Fruit fly (Drosophila melanogaster) whole organism, embryonic: ENCODE data around the gene Rrp5.

ENCODE experiments used
- Abd-B ChIP-seq: fragments of 200-800 bp; sonication (Bioruptor generic); optimal IDR thresholded peaks from 2 replicates; lab custom pipeline; 2018; ENCODE audit warnings: missing biosample characterization, mild to moderate bottlenecking, missing genetic modification characterization, moderate library complexity
- C15 ChIP-seq: fragments of 200-800 bp; sonication (Bioruptor generic); IDR thresholded peaks from 3 replicates; pipeline ENCODE4 v1.3.6; 2022; ENCODE audit warnings: missing biosample characterization, missing genetic modification characterization
- CG10366 ChIP-seq: fragments of 200-800 bp; sonication (Bioruptor generic); IDR thresholded peaks from 2 replicates; pipeline ENCODE4 v1.3.6; 2022; ENCODE audit warnings: missing biosample characterization, missing genetic modification characterization
- CG15514 ChIP-seq: fragments of 200-800 bp; sonication (Bioruptor generic); optimal IDR thresholded peaks from 3 replicates; lab custom pipeline; 2017; ENCODE audit warnings: missing biosample characterization, missing genetic modification characterization, mild to moderate bottlenecking, moderate library complexity, missing genetic modification reagents
- CG17328 ChIP-seq: fragments of 200-800 bp; sonication (Bioruptor generic); IDR thresholded peaks from 2 replicates; pipeline ENCODE4 v1.3.6; 2022; ENCODE audit warnings: missing biosample characterization, missing genetic modification characterization
- CG17802 ChIP-seq: fragments of 200-800 bp; sonication (Bioruptor generic); optimal IDR thresholded peaks from 2 replicates; lab custom pipeline; 2018; ENCODE audit warnings: missing biosample characterization, mild to moderate bottlenecking, missing genetic modification characterization, moderate library complexity
- CG17912 ChIP-seq: fragments of 200-800 bp; sonication (Bioruptor generic); optimal IDR thresholded peaks from 2 replicates; lab custom pipeline; 2018; ENCODE audit warnings: missing biosample characterization, mild to moderate bottlenecking, missing genetic modification characterization
- CG18619 ChIP-seq: fragments of 200-800 bp; sonication (Bioruptor generic); optimal IDR thresholded peaks from 3 replicates; lab custom pipeline; 2017; ENCODE audit warnings: missing biosample characterization, mild to moderate bottlenecking, missing genetic modification characterization
- CG2120 ChIP-seq: fragments of 200-800 bp; sonication (Bioruptor generic); optimal IDR thresholded peaks from 3 replicates; lab custom pipeline; 2016; ENCODE audit warnings: missing biosample characterization, missing genetic modification characterization
- CG2202 ChIP-seq: fragments of 200-800 bp; sonication (Bioruptor generic); optimal IDR thresholded peaks from 2 replicates; lab custom pipeline; 2018; ENCODE audit warnings: missing biosample characterization, mild to moderate bottlenecking, missing genetic modification characterization
- CG30403 ChIP-seq: fragments of 200-800 bp; sonication (Bioruptor generic); optimal IDR thresholded peaks from 3 replicates; lab custom pipeline; 2016; ENCODE audit warnings: missing biosample characterization, missing genetic modification characterization
- CG3065 ChIP-seq: fragments of 200-800 bp; sonication (Bioruptor generic); optimal IDR thresholded peaks from 2 replicates; lab custom pipeline; 2016; ENCODE audit warnings: missing biosample characterization, missing genetic modification characterization
- CG31224 ChIP-seq: fragments of 200-800 bp; sonication (Bioruptor generic); IDR thresholded peaks from 2 replicates; pipeline ENCODE4 v1.3.6; 2022; ENCODE audit warnings: missing biosample characterization, missing genetic modification characterization
- CG32772 ChIP-seq: fragments of 200-800 bp; sonication (Bioruptor generic); IDR thresholded peaks from 2 replicates; pipeline ENCODE4 v1.3.6; 2022; ENCODE audit warnings: missing biosample characterization, missing genetic modification characterization
- CG3407 ChIP-seq: fragments of 200-800 bp; sonication (Bioruptor generic); optimal IDR thresholded peaks from 2 replicates; lab custom pipeline; 2018; ENCODE audit warnings: missing biosample characterization, mild to moderate bottlenecking, missing genetic modification characterization
- CG34376 ChIP-seq: fragments of 200-800 bp; sonication (Bioruptor generic); optimal IDR thresholded peaks from 2 replicates; lab custom pipeline; 2018; ENCODE audit warnings: missing biosample characterization, mild to moderate bottlenecking, missing genetic modification characterization
- CG42726 ChIP-seq: fragments of 200-800 bp; sonication (Bioruptor generic); IDR thresholded peaks from 2 replicates; pipeline ENCODE4 v1.3.6; 2022; ENCODE audit warnings: missing biosample characterization, missing genetic modification characterization; ENCODE audit not compliant: partially characterized antibody
- CG4617 ChIP-seq: fragments of 200-800 bp; sonication (Bioruptor generic); optimal IDR thresholded peaks from 3 replicates; lab custom pipeline; 2016; ENCODE audit warnings: missing biosample characterization, missing genetic modification characterization, borderline replicate concordance
- CG6854 ChIP-seq: fragments of 200-800 bp; sonication (Bioruptor generic); optimal IDR thresholded peaks from 3 replicates; lab custom pipeline; 2017; ENCODE audit warnings: missing biosample characterization, mild to moderate bottlenecking, missing genetic modification characterization
- CG7357 ChIP-seq: fragments of 200-800 bp; sonication (Bioruptor generic); IDR thresholded peaks from 3 replicates; pipeline ENCODE4 v1.3.6; 2022; ENCODE audit warnings: missing biosample characterization, missing genetic modification characterization
- CG9727 ChIP-seq: fragments of 200-800 bp; sonication (Bioruptor generic); optimal IDR thresholded peaks from 3 replicates; lab custom pipeline; 2017; ENCODE audit warnings: missing biosample characterization, mild to moderate bottlenecking, missing genetic modification characterization
- D ChIP-seq, 2 experiments: fragments of 200-800 bp in 1 of 2; fragments of >200 bp in 1 of 2; sonication (Bioruptor generic) in 1 of 2; optimal IDR thresholded peaks; 2 replicates in 1 of 2; 3 replicates in 1 of 2; lab custom pipeline; 2017; ENCODE audit warnings: mild to moderate bottlenecking in 1 of 2, missing biosample characterization in 1 of 2, missing genetic modification characterization in 1 of 2, missing genetic modification reagents in 1 of 2
- Dek ChIP-seq: fragments of 200-800 bp; sonication (Bioruptor generic); optimal IDR thresholded peaks from 3 replicates; lab custom pipeline; 2019; ENCODE audit warnings: missing biosample characterization, mild to moderate bottlenecking, missing genetic modification characterization, moderate library complexity
- Dip3 ChIP-seq: fragments of 200-800 bp; sonication (Bioruptor generic); optimal IDR thresholded peaks from 3 replicates; lab custom pipeline; 2016; ENCODE audit warnings: missing biosample characterization, missing genetic modification characterization
- Gug ChIP-seq: fragments of 200-800 bp; sonication (Bioruptor generic); IDR thresholded peaks from 4 replicates; pipeline ENCODE4 v1.3.6; 2022; ENCODE audit warnings: missing biosample characterization, missing genetic modification characterization
- H15 ChIP-seq: fragments of 200-800 bp; sonication (Bioruptor generic); IDR thresholded peaks from 3 replicates; pipeline ENCODE4 v1.3.6; 2022; ENCODE audit warnings: missing biosample characterization, missing genetic modification characterization
- NK7.1 ChIP-seq: fragments of 200-800 bp; sonication (Bioruptor generic); optimal IDR thresholded peaks from 3 replicates; lab custom pipeline; 2016; ENCODE audit warnings: missing biosample characterization, missing genetic modification characterization
- Rx ChIP-seq: fragments of 200-800 bp; sonication (Bioruptor generic); IDR thresholded peaks from 2 replicates; pipeline ENCODE4 v1.3.6; 2022; ENCODE audit warnings: missing biosample characterization, missing genetic modification characterization
- Sin3A ChIP-seq: fragments of >200 bp; optimal IDR thresholded peaks from 2 replicates; lab custom pipeline; 2018
- Ssrp ChIP-seq: fragments of 200-800 bp; sonication (Bioruptor generic); optimal IDR thresholded peaks from 2 replicates; lab custom pipeline; 2018; ENCODE audit warnings: missing biosample characterization, mild to moderate bottlenecking, missing genetic modification characterization, moderate library complexity
- ash1 ChIP-seq: fragments of 200-800 bp; sonication (Bioruptor generic); optimal IDR thresholded peaks from 2 replicates; lab custom pipeline; 2018; ENCODE audit warnings: missing biosample characterization, mild to moderate bottlenecking, missing genetic modification characterization
- btn ChIP-seq: fragments of 200-800 bp; sonication (Bioruptor generic); optimal IDR thresholded peaks from 2 replicates; lab custom pipeline; 2016; ENCODE audit warnings: missing biosample characterization, missing genetic modification characterization
- disco-r ChIP-seq: fragments of 200-800 bp; sonication (Bioruptor generic); optimal IDR thresholded peaks from 2 replicates; lab custom pipeline; 2016; ENCODE audit warnings: missing biosample characterization, missing genetic modification characterization
- ems ChIP-seq: fragments of 200-800 bp; sonication (Bioruptor generic); optimal IDR thresholded peaks from 3 replicates; lab custom pipeline; 2016; ENCODE audit warnings: missing biosample characterization, missing genetic modification characterization
- en ChIP-seq: fragments of 200-800 bp; sonication (Bioruptor generic); optimal IDR thresholded peaks from 2 replicates; lab custom pipeline; 2016; ENCODE audit warnings: missing biosample characterization, missing genetic modification characterization
- ewg ChIP-seq: fragments of 200-800 bp; sonication (Bioruptor generic); optimal IDR thresholded peaks from 3 replicates; lab custom pipeline; 2017; ENCODE audit warnings: mild to moderate bottlenecking, missing biosample characterization, missing genetic modification reagents, missing genetic modification characterization
- jumu ChIP-seq: fragments of 200-800 bp; sonication (Bioruptor generic); optimal IDR thresholded peaks from 3 replicates; lab custom pipeline; 2016; ENCODE audit warnings: missing biosample characterization, missing genetic modification characterization
- lola ChIP-seq, 3 experiments: fragments of >200 bp in 2 of 3; fragments of 200-800 bp in 1 of 3; sonication (Bioruptor generic) in 1 of 3; optimal IDR thresholded peaks; 2 replicates each; lab custom pipeline; 2017 to 2019; ENCODE audit warnings: missing biosample characterization in 3 of 3, missing genetic modification characterization in 3 of 3, mild to moderate bottlenecking in 1 of 3, moderate library complexity in 1 of 3
- mam ChIP-seq: fragments of 200-800 bp; sonication (Bioruptor generic); optimal IDR thresholded peaks from 3 replicates; lab custom pipeline; 2016; ENCODE audit warnings: missing biosample characterization, missing genetic modification characterization
- mld ChIP-seq: fragments of 200-800 bp; sonication (Bioruptor generic); IDR thresholded peaks from 3 replicates; pipeline ENCODE4 v1.3.6; 2022; ENCODE audit warnings: missing biosample characterization, missing genetic modification characterization; ENCODE audit not compliant: partially characterized antibody
- ro ChIP-seq: fragments of 200-800 bp; sonication (Bioruptor generic); IDR thresholded peaks from 2 replicates; pipeline ENCODE4 v1.3.6; 2022; ENCODE audit warnings: missing biosample characterization, missing genetic modification characterization
- row ChIP-seq: fragments of 200-800 bp; sonication (Bioruptor generic); IDR thresholded peaks from 3 replicates; pipeline ENCODE4 v1.3.6; 2022; ENCODE audit warnings: missing biosample characterization, missing genetic modification characterization
- salm ChIP-seq: fragments of 200-800 bp; sonication (Bioruptor generic); optimal IDR thresholded peaks from 2 replicates; lab custom pipeline; 2018; ENCODE audit warnings: missing biosample characterization, mild to moderate bottlenecking, missing genetic modification characterization
- so ChIP-seq: fragments of 200-800 bp; sonication (Bioruptor generic); IDR thresholded peaks from 3 replicates; pipeline ENCODE4 v1.3.6; 2022; ENCODE audit warnings: missing biosample characterization, missing genetic modification characterization
- tgo ChIP-seq: fragments of 200-800 bp; sonication (Bioruptor generic); IDR thresholded peaks from 3 replicates; pipeline ENCODE4 v1.3.6; 2022; ENCODE audit warnings: missing biosample characterization, missing genetic modification characterization
- trh ChIP-seq: fragments of 200-800 bp; sonication (Bioruptor generic); optimal IDR thresholded peaks from 2 replicates; lab custom pipeline; 2016; ENCODE audit warnings: missing biosample characterization, missing genetic modification characterization
- unpg ChIP-seq: fragments of 200-800 bp; sonication (Bioruptor generic); optimal IDR thresholded peaks from 3 replicates; lab custom pipeline; 2018; ENCODE audit warnings: missing biosample characterization, mild to moderate bottlenecking, missing genetic modification characterization, moderate library complexity
- vvl ChIP-seq: fragments of 200-800 bp; sonication (Bioruptor generic); IDR thresholded peaks from 2 replicates; pipeline ENCODE4 v1.3.6; 2022; ENCODE audit warnings: missing biosample characterization, missing genetic modification characterization
- wek ChIP-seq: fragments of 200-800 bp; sonication (Bioruptor generic); optimal IDR thresholded peaks from 3 replicates; lab custom pipeline; 2018; ENCODE audit warnings: missing biosample characterization, mild to moderate bottlenecking, missing genetic modification characterization, moderate library complexity

Gene Rrp5

DNA sequence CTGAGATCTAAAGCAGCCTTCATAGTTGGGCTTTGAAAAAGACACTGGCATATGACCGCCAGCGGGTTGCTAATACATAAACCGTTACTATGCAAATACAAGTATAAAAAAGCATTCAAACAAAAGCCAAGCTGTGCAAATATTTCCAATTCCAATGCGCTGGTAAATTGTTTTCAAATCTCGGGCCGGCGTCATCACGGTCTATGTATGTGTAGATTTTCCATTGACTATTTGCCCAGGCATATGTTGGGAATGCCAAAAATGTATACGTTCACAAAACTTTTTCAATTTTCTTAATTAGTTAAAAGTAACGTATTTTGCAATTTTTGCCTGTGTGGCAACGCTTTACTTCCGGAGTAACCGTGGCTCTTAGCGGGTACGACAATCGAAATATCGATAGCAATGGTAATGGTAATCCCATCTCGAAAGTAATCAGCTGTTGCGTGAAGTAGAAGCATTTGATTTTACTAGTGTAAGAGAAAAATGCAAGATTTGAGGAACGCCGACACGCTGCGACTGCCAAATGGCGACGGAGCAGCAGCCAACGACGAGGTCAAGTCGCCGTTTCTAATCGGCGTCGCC is 43.3 kb downstream of the Rrp5 start, which contains the start of the genes CG34290 and Uck (continued):
- TF ChIP-seq CG4617 (GFP tag; lab: Kevin White, UChicago) (peak; percentile 70), salm (peak; percentile 62), btn (GFP tag; lab: Kevin White, UChicago) (peak; percentile 32), CG7357 (no peak), CG6854 (GFP tag; lab: Kevin White, UChicago) (peak; percentile 84), CG30403 (GFP tag; lab: Kevin White, UChicago) (peak; percentile 52), lola (GFP tag; optimal IDR thresholded peaks at IDR 0.05; lab: Kevin White, UChicago) (peak in 1 of 3 experiments; percentile 39), Dek (tag; lab: Kevin White, UChicago) (peak; percentile 41), Sin3A (peak; percentile 62), CG2120 (peak; percentile 61), D (optimal IDR thresholded peaks at IDR 0.05; lab: Kevin White, UChicago) (no peak), D (GFP tag; optimal IDR thresholded peaks at IDR 0.05; lab: Kevin White, UChicago) (peak; percentile 63), jumu (GFP tag; lab: Kevin White, UChicago) (peak; percentile 13), en (GFP tag; lab: Kevin White, UChicago) (peak; percentile 60), row (GFP tag; lab: Robert Waterston, UW) (peak; percentile 52; the same call in 2 of the 3 replicates), mld (GFP tag; lab: Robert Waterston, UW) (peak; percentile 65; the same call in 1 of the 3 replicates), NK7.1 (GFP tag; lab: Kevin White, UChicago) (peak; percentile 84), wek (peak; percentile 81), CG10366 (GFP tag; lab: Robert Waterston, UW) (peak; percentile 66), CG2202 (peak; percentile 48), CG32772 (0 out of 2 replicates have a peak, but pooled peaks have one; percentile 14), so (GFP tag; lab: Robert Waterston, UW) (peak; percentile 70; the same call in 1 of the 3 replicates), CG42726 (peak; percentile 75), CG18619 (peak; percentile 84), CG17328 (GFP tag; lab: Robert Waterston, UW) (peak; percentile 70; the same call in 1 of the 2 replicates), ems (GFP tag; lab: Kevin White, UChicago) (peak; percentile 66), unpg (GFP tag; lab: Kevin White, UChicago) (peak; percentile 65), ash1 (GFP tag; lab: Kevin White, UChicago) (peak; percentile 83), Ssrp (tag; lab: Kevin White, UChicago) (peak; percentile 32), CG31224 (GFP tag; lab: Robert Waterston, UW) (no peak), mam (GFP tag; lab: Kevin White, UChicago) (peak; percentile 67), ro (GFP tag; lab: Robert Waterston, UW) (no peak), H15 (GFP tag; lab: Robert Waterston, UW) (peak; percentile 80), disco-r (GFP tag; lab: Kevin White, UChicago) (peak; percentile 14), vvl (peak; percentile 88), Abd-B (peak; percentile 17), trh (GFP tag; lab: Kevin White, UChicago) (peak; percentile 37), CG15514 (GFP tag; lab: Kevin White, UChicago) (peak; percentile 91), CG3065 (GFP tag; lab: Kevin White, UChicago) (peak; percentile 16), tgo (peak; percentile 55; the same call in 2 of the 3 replicates), CG17912 (peak; percentile 94), CG9727 (GFP tag; lab: Kevin White, UChicago) (peak; percentile 74), Gug (GFP tag; lab: Robert Waterston, UW) (no peak; the same call in 3 of the 4 replicates), Dip3 (GFP tag; lab: Kevin White, UChicago) (peak; percentile 46), CG34376 (GFP tag; lab: Kevin White, UChicago) (peak; percentile 90), Rx (GFP tag; lab: Robert Waterston, UW) (peak; percentile 39; the same call in 1 of the 2 replicates), C15 (GFP tag; lab: Robert Waterston, UW) (no peak), CG3407 (GFP tag; lab: Kevin White, UChicago) (peak; percentile 58), ewg (peak; percentile 62), CG17802 (tag; lab: Kevin White, UChicago) (peak; percentile 65)
